Worm (Caenorhabditis elegans): Measurements from ENCODE around the gene C17G10.6.

DNA sequence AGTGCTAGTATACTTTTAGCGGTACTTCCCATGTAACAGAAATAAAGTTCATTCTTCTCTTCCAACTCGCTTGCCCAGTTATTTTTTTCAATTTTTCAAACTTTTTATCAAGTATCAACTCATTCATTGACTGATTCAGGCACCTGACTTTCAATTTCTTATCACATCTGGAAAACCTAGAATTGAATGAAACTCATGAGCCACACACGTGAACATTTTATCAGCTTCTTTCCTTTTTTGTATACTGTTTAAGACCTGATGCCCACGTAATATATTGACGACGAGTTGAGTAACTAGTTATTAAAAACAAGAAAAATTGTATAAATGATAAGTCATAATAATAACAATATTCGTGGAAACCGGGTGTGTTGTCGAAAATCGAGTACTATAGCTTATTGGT lies 49.6 kb downstream of the C17G10.6 start:
- no peak for TF ChIP-seq snpc-4 (tag; optimal IDR thresholded peaks at IDR 0.05)
- no peak for TF ChIP-seq fkh-10 (GFP tag; optimal IDR thresholded peaks at IDR 0.05)
- no peak for TF ChIP-seq lin-39 (tag; optimal IDR thresholded peaks at IDR 0.05)
- TF ChIP-seq mef-2 (tag; optimal IDR thresholded peaks at IDR 0.05): no peak
- TF ChIP-seq zag-1 (tag; optimal IDR thresholded peaks at IDR 0.05): no peak
- TF ChIP-seq nhr-12 (tag; optimal IDR thresholded peaks at IDR 0.05): no peak
